Fruit fly (Drosophila melanogaster) whole organism, embryonic: Measurements from ENCODE around the gene intr.
A peak's percentile ranks its signal among the peaks of the same experiment; 100 is the strongest.

Experiments
- Atf3 ChIP-seq: fragments of 200-800 bp; sonication (Bioruptor generic); optimal IDR thresholded peaks from 3 replicates; lab custom pipeline; 2016; ENCODE audit warnings: missing biosample characterization, missing genetic modification characterization
- CG10431 ChIP-seq: fragments of 200-800 bp; sonication (Bioruptor generic); optimal IDR thresholded peaks from 3 replicates; lab custom pipeline; 2018; ENCODE audit warnings: missing biosample characterization, mild to moderate bottlenecking, missing genetic modification characterization
- CG10462 ChIP-seq: fragments of 200-800 bp; sonication (Bioruptor generic); optimal IDR thresholded peaks from 2 replicates; lab custom pipeline; 2016; ENCODE audit warnings: missing biosample characterization, missing genetic modification characterization
- CG13296 ChIP-seq: fragments of 200-800 bp; sonication (Bioruptor generic); optimal IDR thresholded peaks from 3 replicates; lab custom pipeline; 2018; ENCODE audit warnings: missing biosample characterization, mild to moderate bottlenecking, missing genetic modification characterization
- CG15269 ChIP-seq: fragments of 200-800 bp; sonication (Bioruptor generic); optimal IDR thresholded peaks from 2 replicates; lab custom pipeline; 2018; ENCODE audit warnings: missing biosample characterization, mild to moderate bottlenecking, missing genetic modification characterization, moderate library complexity
- CG15514 ChIP-seq: fragments of 200-800 bp; sonication (Bioruptor generic); optimal IDR thresholded peaks from 3 replicates; lab custom pipeline; 2017; ENCODE audit warnings: missing biosample characterization, missing genetic modification characterization, mild to moderate bottlenecking, moderate library complexity, missing genetic modification reagents
- CG30403 ChIP-seq: fragments of 200-800 bp; sonication (Bioruptor generic); optimal IDR thresholded peaks from 3 replicates; lab custom pipeline; 2016; ENCODE audit warnings: missing biosample characterization, missing genetic modification characterization
- CG33557 ChIP-seq: fragments of 200-800 bp; sonication (Bioruptor generic); optimal IDR thresholded peaks from 2 replicates; lab custom pipeline; 2019; ENCODE audit warnings: missing biosample characterization, mild to moderate bottlenecking, missing genetic modification characterization, moderate library complexity
- CG34224 ChIP-seq: fragments of 200-800 bp; sonication (Bioruptor generic); IDR thresholded peaks from 3 replicates; pipeline ENCODE4 v1.3.6; 2022; ENCODE audit warnings: missing biosample characterization, missing genetic modification characterization; ENCODE audit not compliant: partially characterized antibody
- CG3838 ChIP-seq: fragments of 200-800 bp; sonication (Bioruptor generic); optimal IDR thresholded peaks from 3 replicates; lab custom pipeline; 2016; ENCODE audit warnings: missing biosample characterization, missing genetic modification characterization
- CG3995 ChIP-seq: fragments of 200-800 bp; sonication (Bioruptor generic); optimal IDR thresholded peaks from 3 replicates; lab custom pipeline; 2016; ENCODE audit warnings: missing biosample characterization, missing genetic modification characterization
- CG43689 ChIP-seq: fragments of 200-800 bp; sonication (Bioruptor generic); IDR thresholded peaks from 2 replicates; pipeline ENCODE4 v1.3.6; 2022; ENCODE audit warnings: missing biosample characterization, missing genetic modification characterization
- CG4707 ChIP-seq: fragments of 200-800 bp; sonication (Bioruptor generic); optimal IDR thresholded peaks from 2 replicates; lab custom pipeline; 2018; ENCODE audit warnings: missing biosample characterization, mild to moderate bottlenecking, missing genetic modification characterization, moderate library complexity
- CG5245 ChIP-seq: fragments of 200-800 bp; sonication (Bioruptor generic); optimal IDR thresholded peaks from 3 replicates; lab custom pipeline; 2016; ENCODE audit warnings: missing biosample characterization, missing genetic modification characterization
- CG6683 ChIP-seq: fragments of 200-800 bp; sonication (Bioruptor generic); optimal IDR thresholded peaks from 2 replicates; lab custom pipeline; 2017; ENCODE audit warnings: missing biosample characterization, mild to moderate bottlenecking, missing genetic modification characterization, missing genetic modification reagents
- CG7745 ChIP-seq: fragments of 200-800 bp; sonication (Bioruptor generic); optimal IDR thresholded peaks from 2 replicates; lab custom pipeline; 2018; ENCODE audit warnings: missing biosample characterization, mild to moderate bottlenecking, missing genetic modification characterization, moderate library complexity
- CG7839 ChIP-seq: fragments of 200-800 bp; sonication (Bioruptor generic); optimal IDR thresholded peaks from 3 replicates; lab custom pipeline; 2018; ENCODE audit warnings: missing biosample characterization, mild to moderate bottlenecking, missing genetic modification characterization, moderate library complexity
- CG8089 ChIP-seq: fragments of 200-800 bp; sonication (Bioruptor generic); optimal IDR thresholded peaks from 3 replicates; lab custom pipeline; 2016; ENCODE audit warnings: missing biosample characterization, missing genetic modification characterization
- CG8290 ChIP-seq, 3 experiments: fragments of 200-800 bp; sonication (Bioruptor generic); optimal IDR thresholded peaks; 2 replicates each; lab custom pipeline; 2016 to 2019; ENCODE audit warnings: missing biosample characterization in 3 of 3, missing genetic modification characterization in 3 of 3, mild to moderate bottlenecking in 2 of 3, moderate library complexity in 1 of 3
- CG9215 ChIP-seq: fragments of 200-800 bp; sonication (Bioruptor generic); IDR thresholded peaks from 2 replicates; pipeline ENCODE4 v1.3.6; 2022; ENCODE audit warnings: missing biosample characterization, missing genetic modification characterization
- CHES-1-like ChIP-seq: fragments of 200-800 bp; sonication (Bioruptor generic); optimal IDR thresholded peaks from 2 replicates; lab custom pipeline; 2016; ENCODE audit warnings: missing biosample characterization, missing genetic modification characterization
- Chrac-16 ChIP-seq: fragments of 200-800 bp; sonication (Bioruptor generic); optimal IDR thresholded peaks from 3 replicates; lab custom pipeline; 2016; ENCODE audit warnings: missing biosample characterization, missing genetic modification characterization
- Deaf1 ChIP-seq: fragments of 200-800 bp; optimal IDR thresholded peaks from 3 replicates; lab custom pipeline; 2019; ENCODE audit warnings: missing biosample characterization, mild to moderate bottlenecking, missing genetic modification characterization, moderate library complexity
- E2f2 ChIP-seq: fragments of 200-800 bp; sonication (Bioruptor generic); IDR thresholded peaks from 2 replicates; pipeline ENCODE4 v1.3.6; 2022; ENCODE audit warnings: missing biosample characterization, missing genetic modification characterization
- Jarid2 ChIP-seq: fragments of 200-800 bp; sonication (Bioruptor generic); optimal IDR thresholded peaks from 3 replicates; lab custom pipeline; 2017; ENCODE audit warnings: mild to moderate bottlenecking, missing biosample characterization, missing genetic modification reagents, missing genetic modification characterization
- Sox100B ChIP-seq: fragments of 200-800 bp; sonication (Bioruptor generic); optimal IDR thresholded peaks from 3 replicates; lab custom pipeline; 2018; ENCODE audit warnings: missing biosample characterization, mild to moderate bottlenecking, missing genetic modification characterization
- ase ChIP-seq: fragments of 200-800 bp; sonication (Bioruptor generic); IDR thresholded peaks from 3 replicates; pipeline ENCODE4 v1.3.6; 2022; ENCODE audit warnings: missing biosample characterization, missing genetic modification characterization
- chinmo ChIP-seq: fragments of 200-800 bp; sonication (Bioruptor generic); IDR thresholded peaks from 4 replicates; pipeline ENCODE4 v1.3.6; 2022; ENCODE audit warnings: missing biosample characterization, missing genetic modification characterization; ENCODE audit not compliant: partially characterized antibody
- fru ChIP-seq: fragments of >200 bp; optimal IDR thresholded peaks from 2 replicates; lab custom pipeline; 2017
- jigr1 ChIP-seq: fragments of 200-800 bp; sonication (Bioruptor generic); IDR thresholded peaks from 3 replicates; pipeline ENCODE4 v1.3.6; 2022; ENCODE audit warnings: missing biosample characterization, missing genetic modification characterization
- otp ChIP-seq: fragments of 200-800 bp; sonication (Bioruptor generic); IDR thresholded peaks from 3 replicates; pipeline ENCODE4, ENCODE4 v1.3.6; 2022; ENCODE audit warnings: missing biosample characterization, missing genetic modification characterization
- pb ChIP-seq: fragments of 200-800 bp; sonication (Bioruptor generic); optimal IDR thresholded peaks from 3 replicates; lab custom pipeline; 2016; ENCODE audit warnings: missing biosample characterization, missing genetic modification characterization
- peb ChIP-seq: fragments of 200-800 bp; sonication (Bioruptor generic); IDR thresholded peaks from 2 replicates; pipeline ENCODE4 v1.3.6; 2022; ENCODE audit warnings: missing biosample characterization, missing genetic modification characterization
- pfk ChIP-seq: fragments of 200-800 bp; sonication (Bioruptor generic); optimal IDR thresholded peaks from 2 replicates; lab custom pipeline; 2018; ENCODE audit warnings: missing biosample characterization, mild to moderate bottlenecking, missing genetic modification characterization, moderate library complexity
- psq ChIP-seq: fragments of 200-800 bp; sonication (Bioruptor generic); optimal IDR thresholded peaks from 2 replicates; lab custom pipeline; 2017; ENCODE audit warnings: missing biosample characterization, missing genetic modification characterization
- pum ChIP-seq: fragments of 200-800 bp; sonication (Bioruptor generic); optimal IDR thresholded peaks from 2 replicates; lab custom pipeline; 2016; ENCODE audit warnings: missing biosample characterization, missing genetic modification characterization
- schlank ChIP-seq: fragments of 200-800 bp; sonication (Bioruptor generic); optimal IDR thresholded peaks from 2 replicates; lab custom pipeline; 2018; ENCODE audit warnings: missing biosample characterization, mild to moderate bottlenecking, missing genetic modification characterization
- sd ChIP-seq: fragments of 200-800 bp; sonication (Bioruptor generic); optimal IDR thresholded peaks from 3 replicates; lab custom pipeline; 2018; ENCODE audit warnings: missing biosample characterization, mild to moderate bottlenecking, missing genetic modification characterization, moderate library complexity
- sens-2 ChIP-seq: fragments of 200-800 bp; sonication (Bioruptor generic); IDR thresholded peaks from 2 replicates; pipeline ENCODE4 v1.3.6; 2022; ENCODE audit warnings: missing biosample characterization, missing genetic modification characterization
- slou ChIP-seq: fragments of 200-800 bp; sonication (Bioruptor generic); optimal IDR thresholded peaks from 3 replicates; lab custom pipeline; 2016; ENCODE audit warnings: missing biosample characterization, missing genetic modification characterization
- so ChIP-seq: fragments of 200-800 bp; sonication (Bioruptor generic); IDR thresholded peaks from 3 replicates; pipeline ENCODE4 v1.3.6; 2022; ENCODE audit warnings: missing biosample characterization, missing genetic modification characterization
- sob ChIP-seq: fragments of 200-800 bp; sonication (Bioruptor generic); IDR thresholded peaks from 2 replicates; pipeline ENCODE4 v1.3.6; 2022; ENCODE audit warnings: missing biosample characterization, missing genetic modification characterization
- sr ChIP-seq: fragments of 200-800 bp; sonication (Bioruptor generic); IDR thresholded peaks from 3 replicates; pipeline ENCODE4 v1.3.6; 2022; ENCODE audit warnings: missing biosample characterization, missing genetic modification characterization
- sug ChIP-seq: fragments of 200-800 bp; optimal IDR thresholded peaks from 2 replicates; lab custom pipeline; 2019; ENCODE audit warnings: missing biosample characterization, mild to moderate bottlenecking, missing genetic modification characterization, moderate library complexity
- tap ChIP-seq: fragments of 200-800 bp; optimal IDR thresholded peaks from 3 replicates; lab custom pipeline; 2019; ENCODE audit warnings: missing biosample characterization, mild to moderate bottlenecking, missing genetic modification characterization, moderate library complexity
- tio ChIP-seq: fragments of 200-800 bp; sonication (Bioruptor generic); optimal IDR thresholded peaks from 2 replicates; lab custom pipeline; 2017; ENCODE audit warnings: missing biosample characterization, missing genetic modification characterization, inconsistent platforms
- tll ChIP-seq, 2 experiments: fragments of 200-800 bp in 1 of 2; fragments of >200 bp in 1 of 2; sonication (Bioruptor generic) in 1 of 2; optimal IDR thresholded peaks; 2 replicates each; lab custom pipeline; 2017 to 2019; ENCODE audit warnings: missing biosample characterization in 2 of 2, missing genetic modification characterization in 2 of 2, mild to moderate bottlenecking in 1 of 2, moderate library complexity in 1 of 2
- unpg ChIP-seq: fragments of 200-800 bp; sonication (Bioruptor generic); optimal IDR thresholded peaks from 3 replicates; lab custom pipeline; 2018; ENCODE audit warnings: missing biosample characterization, mild to moderate bottlenecking, missing genetic modification characterization, moderate library complexity
- zfh1 ChIP-seq: fragments of 200-800 bp; sonication (Bioruptor generic); IDR thresholded peaks from 3 replicates; pipeline ENCODE4 v1.3.6; 2022; ENCODE audit warnings: missing biosample characterization, missing genetic modification characterization

intr gene

dm6 chr3R:28819555-28820305 is 29.4 kb downstream of the intr start, which contains the start of the genes CG1523 and CG1647 (continued):
- TF ChIP-seq CG3995 (peak; percentile 22), schlank (tag; lab: Kevin White, UChicago) (no peak), Chrac-16 (peak; percentile 61), peb (GFP tag; lab: Robert Waterston, UW) (0 out of 2 replicates have a peak, but pooled peaks have one; percentile 7), tio (GFP tag; lab: Kevin White, UChicago) (no peak), CG43689 (GFP tag; lab: Robert Waterston, UW) (no peak), unpg (GFP tag; lab: Kevin White, UChicago) (peak; percentile 66), pfk (GFP tag; lab: Kevin White, UChicago) (no peak), ase (GFP tag; lab: Robert Waterston, UW) (no peak), zfh1 (GFP tag; lab: Robert Waterston, UW) (peak; percentile 45; the same call in 1 of the 3 replicates), so (GFP tag; lab: Robert Waterston, UW) (0 out of 3 replicates have a peak, but pooled peaks have one; percentile 35), CG6683 (GFP tag; lab: Kevin White, UChicago) (no peak), sug (tag; lab: Kevin White, UChicago) (peak; percentile 64), CG4707 (GFP tag; lab: Kevin White, UChicago) (peak; percentile 42), CG15514 (GFP tag; lab: Kevin White, UChicago) (peak; percentile 25), CG34224 (GFP tag; lab: Robert Waterston, UW) (peak; percentile 15; the same call in 1 of the 3 replicates), Deaf1 (tag; lab: Kevin White, UChicago) (no peak), Jarid2 (GFP tag; lab: Kevin White, UChicago) (no peak), slou (no peak), Sox100B (GFP tag; lab: Kevin White, UChicago) (no peak), CG8290 (GFP tag; optimal IDR thresholded peaks at IDR 0.05; lab: Kevin White, UChicago) (no peak), CG8290 (tag; optimal IDR thresholded peaks at IDR 0.05; lab: Kevin White, UChicago) (no peak), CG13296 (GFP tag; lab: Kevin White, UChicago) (no peak), otp (GFP tag; lab: Robert Waterston, UW) (no peak), CG8089 (GFP tag; lab: Kevin White, UChicago) (peak; percentile 53), sens-2 (GFP tag; lab: Robert Waterston, UW) (no peak), CG33557 (GFP tag; lab: Kevin White, UChicago) (peak; percentile 84), jigr1 (no peak), CG3838 (GFP tag; lab: Kevin White, UChicago) (no peak), sr (no peak), sd (no peak), CG9215 (peak; percentile 54), pum (GFP tag; lab: Kevin White, UChicago) (peak; percentile 57), sob (peak; percentile 60; the same call in 1 of the 2 replicates), chinmo (no peak), tll (GFP tag; optimal IDR thresholded peaks at IDR 0.05; lab: Kevin White, UChicago) (no peak), CG10462 (GFP tag; lab: Kevin White, UChicago) (peak; percentile 19), psq (no peak), CG30403 (GFP tag; lab: Kevin White, UChicago) (peak; percentile 74), CG15269 (tag; lab: Kevin White, UChicago) (no peak), fru (lab: Kevin White, UChicago) (no peak), CG7839 (tag; lab: Kevin White, UChicago) (no peak), CG7745 (no peak), CG5245 (peak; percentile 0), CG10431 (GFP tag; lab: Kevin White, UChicago) (no peak), Atf3 (peak; percentile 15), pb (GFP tag; lab: Kevin White, UChicago) (no peak), E2f2 (GFP tag; lab: Robert Waterston, UW) (0 out of 2 replicates have a peak, but pooled peaks have one; percentile 15), tap (tag; lab: Kevin White, UChicago) (no peak), CHES-1-like (GFP tag; lab: Kevin White, UChicago) (peak; percentile 61)
